Fruit fly (Drosophila melanogaster): ENCODE results near the gene robl37BC.
A peak's percentile ranks its signal among the peaks of the same experiment; 100 is the strongest.

Gene robl37BC

dm6 chr2L:18974063-18974779 lies 36.4 kb upstream of the robl37BC start, which contains the start of the genes L2HGDH and CG10431 (continued):
- TF ChIP-seq CG2116 (GFP tag; optimal IDR thresholded peaks at IDR 0.05) (peak; percentile 72), CG8290 (GFP tag; optimal IDR thresholded peaks at IDR 0.05) (peak; percentile 61), CG8290 (tag; optimal IDR thresholded peaks at IDR 0.05) (peak in 1 of 2 experiments; percentile 77), CG14441 (GFP tag; IDR thresholded peaks at IDR 0.05) (peak; percentile 40; the same call in 1 of the 2 replicates), Dp (GFP tag; optimal IDR thresholded peaks at IDR 0.05) (peak; percentile 44), CG10147 (GFP tag; optimal IDR thresholded peaks at IDR 0.05) (peak; percentile 50), mam (GFP tag; optimal IDR thresholded peaks at IDR 0.05) (peak; percentile 21), sens (GFP tag) (peak; percentile 92), Antp (GFP tag; optimal IDR thresholded peaks at IDR 0.05) (peak; percentile 42), Spps (tag; optimal IDR thresholded peaks at IDR 0.05) (peak; percentile 23), Fer2 (tag; optimal IDR thresholded peaks at IDR 0.05) (peak; percentile 60), ftz-f1 (GFP tag; optimal IDR thresholded peaks at IDR 0.05) (peak; percentile 95), MESR4 (GFP tag; optimal IDR thresholded peaks at IDR 0.05) (peak; percentile 54), lola (GFP tag; optimal IDR thresholded peaks at IDR 0.05) (peak in 1 of 3 experiments; percentile 69), CG13296 (GFP tag; optimal IDR thresholded peaks at IDR 0.05) (peak; percentile 73), CG16863 (GFP tag; optimal IDR thresholded peaks at IDR 0.05) (no peak), MTF-1 (GFP tag; optimal IDR thresholded peaks at IDR 0.05; ENCODE audit: borderline replicate concordance) (peak; percentile 70), Scr (GFP tag; IDR thresholded peaks at IDR 0.05; ENCODE audit: partially characterized antibody) (no peak), usp (GFP tag; optimal IDR thresholded peaks at IDR 0.05) (no peak), Dll (GFP tag; IDR thresholded peaks at IDR 0.05; ENCODE audit: partially characterized antibody) (peak; percentile 38; the same call in 1 of the 4 replicates), ssp (GFP tag; IDR thresholded peaks at IDR 0.05) (no peak), ara (GFP tag; IDR thresholded peaks at IDR 0.05) (0 out of 2 replicates have a peak, but pooled peaks have one; percentile 20), tin (GFP tag; optimal IDR thresholded peaks at IDR 0.05) (peak; percentile 69), bigmax (GFP tag; optimal IDR thresholded peaks at IDR 0.05) (peak; percentile 83), oc (tag; optimal IDR thresholded peaks at IDR 0.05) (peak; percentile 60), CG5180 (GFP tag; optimal IDR thresholded peaks at IDR 0.05) (peak; percentile 31), Dbx (GFP tag; IDR thresholded peaks at IDR 0.05) (0 out of 3 replicates have a peak, but pooled peaks have one; percentile 27), CG7839 (tag; optimal IDR thresholded peaks at IDR 0.05) (peak; percentile 54), ase (GFP tag; IDR thresholded peaks at IDR 0.05) (no peak), CG2129 (GFP tag; IDR thresholded peaks at IDR 0.05; ENCODE audit: partially characterized antibody) (no peak), Meics (GFP tag; optimal IDR thresholded peaks at IDR 0.05) (peak; percentile 72), CG16815 (GFP tag; optimal IDR thresholded peaks at IDR 0.05) (no peak), shn (GFP tag; optimal IDR thresholded peaks at IDR 0.05) (no peak), bowl (GFP tag; IDR thresholded peaks at IDR 0.05) (no peak), CG6813 (GFP tag; optimal IDR thresholded peaks at IDR 0.05) (peak; percentile 41), CG17912 (GFP tag; optimal IDR thresholded peaks at IDR 0.05) (no peak), CG9932 (GFP tag; IDR thresholded peaks at IDR 0.05) (peak; percentile 67), Rfx (GFP tag; IDR thresholded peaks at IDR 0.05) (peak; percentile 51), Jarid2 (GFP tag; optimal IDR thresholded peaks at IDR 0.05) (peak; percentile 57), slbo (GFP tag; IDR thresholded peaks at IDR 0.05) (peak; percentile 54; the same call in 1 of the 2 replicates), CG9437 (GFP tag; optimal IDR thresholded peaks at IDR 0.05) (peak; percentile 64), lbe (GFP tag; optimal IDR thresholded peaks at IDR 0.05) (peak; percentile 77), Fer1 (GFP tag; optimal IDR thresholded peaks at IDR 0.05) (peak; percentile 64), crol (GFP tag; IDR thresholded peaks at IDR 0.05) (peak; percentile 99), btn (GFP tag; optimal IDR thresholded peaks at IDR 0.05) (peak; percentile 4), klu (GFP tag; IDR thresholded peaks at IDR 0.05) (no peak), Elba2 (GFP tag; optimal IDR thresholded peaks at IDR 0.05) (no peak), HHEX (GFP tag; optimal IDR thresholded peaks at IDR 0.05) (peak; percentile 24), CG6765 (GFP tag; optimal IDR thresholded peaks at IDR 0.05) (peak; percentile 38)

All from whole organism, embryonic.